Worm (Caenorhabditis elegans): Measurements from ENCODE around the gene srlf-32.

DNA sequence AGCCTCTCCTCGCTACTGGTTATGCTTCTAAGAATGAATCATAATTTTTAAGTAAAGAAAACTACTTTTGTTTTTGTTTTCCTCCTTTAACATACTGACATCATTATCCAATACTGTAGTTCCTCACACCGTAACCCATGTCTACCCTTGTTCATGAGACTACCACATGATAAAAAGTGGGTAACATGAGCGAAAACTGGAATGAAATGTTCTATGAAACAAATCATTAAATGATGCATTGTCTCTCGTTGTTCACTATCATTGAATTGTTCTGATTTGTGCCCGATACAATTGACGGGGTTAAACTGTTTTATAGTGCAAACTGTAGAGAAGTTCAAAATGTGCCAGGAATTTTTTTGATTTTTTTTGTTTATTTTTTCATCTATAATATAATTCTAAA is 28.1 kb upstream of the srlf-32 start:
- TF ChIP-seq unc-39 (tag; optimal IDR thresholded peaks at IDR 0.05) (no peak), fkh-10 (GFP tag; optimal IDR thresholded peaks at IDR 0.05) (no peak), nhr-11 (tag; optimal IDR thresholded peaks at IDR 0.05) (no peak), tbx-2 (tag; optimal IDR thresholded peaks at IDR 0.05) (no peak), ceh-16 (tag; optimal IDR thresholded peaks at IDR 0.05) (no peak), nhr-237 (tag; optimal IDR thresholded peaks at IDR 0.05) (no peak)

All from whole organism, L3 larva.